Fruit fly (Drosophila melanogaster): ENCODE measurements around the gene CG14417.
A peak's percentile ranks its signal among the peaks of the same experiment; 100 is the strongest.

Gene CG14417

DNA sequence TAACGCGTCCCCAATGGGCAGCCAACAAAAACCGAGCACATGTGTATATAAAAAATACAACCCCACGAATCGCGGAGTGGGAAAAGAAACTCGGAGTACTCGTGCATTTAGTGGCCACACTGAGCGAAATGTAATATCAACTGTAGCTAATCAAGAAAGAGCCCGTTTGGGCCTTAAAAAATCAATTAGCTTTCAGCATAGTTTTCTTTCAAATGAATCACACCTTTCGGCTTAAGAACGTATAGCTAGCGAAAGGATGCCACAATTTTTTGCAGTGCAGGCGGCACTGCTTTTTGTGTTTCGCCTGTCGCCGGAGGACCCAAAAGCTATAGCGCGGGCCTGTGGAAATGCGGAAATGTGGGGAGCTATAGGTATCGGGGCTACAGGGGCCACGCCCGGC is 15.4 kb downstream of the CG14417 start (continued):
- no peak for TF ChIP-seq CG17802 (tag; optimal IDR thresholded peaks at IDR 0.05)
- no peak for TF ChIP-seq Stat92E (GFP tag; optimal IDR thresholded peaks at IDR 0.05)
- no peak for TF ChIP-seq Dip2 (GFP tag; IDR thresholded peaks at IDR 0.05)
- no peak for TF ChIP-seq Sry-δ (GFP tag; optimal IDR thresholded peaks at IDR 0.05)
- no peak for TF ChIP-seq CG12219 (GFP tag; optimal IDR thresholded peaks at IDR 0.05)
- no peak for TF ChIP-seq CG11560 (tag; IDR thresholded peaks at IDR 0.05)
- no peak for TF ChIP-seq cg (GFP tag; optimal IDR thresholded peaks at IDR 0.05)
- no peak for TF ChIP-seq TFAM (GFP tag; optimal IDR thresholded peaks at IDR 0.05)
- TF ChIP-seq usp (GFP tag; optimal IDR thresholded peaks at IDR 0.05) = no peak
- TF ChIP-seq CG6813 (GFP tag; optimal IDR thresholded peaks at IDR 0.05) = peak; percentile 26
- TF ChIP-seq prd (optimal IDR thresholded peaks at IDR 0.05) = no peak
- peak; percentile 42; the same call in 1 of the 3 replicates for TF ChIP-seq prd (GFP tag; IDR thresholded peaks at IDR 0.05)
- no peak for TF ChIP-seq CG33557 (GFP tag; optimal IDR thresholded peaks at IDR 0.05)
- TF ChIP-seq Sox102F (GFP tag; optimal IDR thresholded peaks at IDR 0.05) = peak; percentile 55
- TF ChIP-seq CG17328 (GFP tag; IDR thresholded peaks at IDR 0.05) = peak; percentile 18; the same call in 1 of the 2 replicates
- TF ChIP-seq insv (GFP tag; optimal IDR thresholded peaks at IDR 0.05) = no peak
- no peak for TF ChIP-seq zen2 (GFP tag; IDR thresholded peaks at IDR 0.05; ENCODE audit: partially characterized antibody)
- no peak for TF ChIP-seq CG1832 (GFP tag; optimal IDR thresholded peaks at IDR 0.05)
- no peak for TF ChIP-seq CG17568 (GFP tag; optimal IDR thresholded peaks at IDR 0.05)
- no peak for TF ChIP-seq jing (GFP tag; optimal IDR thresholded peaks at IDR 0.05)
- TF ChIP-seq CG12942 (GFP tag; optimal IDR thresholded peaks at IDR 0.05) = peak; percentile 3
- no peak for TF ChIP-seq pho (GFP tag; optimal IDR thresholded peaks at IDR 0.05)
- peak; percentile 4 for TF ChIP-seq CG10209 (GFP tag; optimal IDR thresholded peaks at IDR 0.05)
- TF ChIP-seq z (GFP tag; IDR thresholded peaks at IDR 0.05) = no peak
- no peak for TF ChIP-seq Side (GFP tag; optimal IDR thresholded peaks at IDR 0.05)
- peak; percentile 28 for TF ChIP-seq CG18619 (GFP tag; optimal IDR thresholded peaks at IDR 0.05)
- no peak for TF ChIP-seq kay (GFP tag; optimal IDR thresholded peaks at IDR 0.05)
- 0 out of 3 replicates have a peak, but pooled peaks have one; percentile 10 for TF ChIP-seq otp (GFP tag; IDR thresholded peaks at IDR 0.05)
- TF ChIP-seq CG13296 (GFP tag; optimal IDR thresholded peaks at IDR 0.05) = no peak
- TF ChIP-seq Scr (GFP tag; IDR thresholded peaks at IDR 0.05; ENCODE audit: partially characterized antibody) = no peak
- no peak for TF ChIP-seq ro (GFP tag; IDR thresholded peaks at IDR 0.05)
- no peak for TF ChIP-seq Bdp1 (GFP tag; optimal IDR thresholded peaks at IDR 0.05)
- TF ChIP-seq CG30020 (tag; optimal IDR thresholded peaks at IDR 0.05) = no peak
- TF ChIP-seq CG3407 (GFP tag; optimal IDR thresholded peaks at IDR 0.05) = no peak
- no peak for TF ChIP-seq Dll (GFP tag; IDR thresholded peaks at IDR 0.05; ENCODE audit: partially characterized antibody)
- peak; percentile 35 for TF ChIP-seq bcd (GFP tag; optimal IDR thresholded peaks at IDR 0.05)
- TF ChIP-seq ind (GFP tag; optimal IDR thresholded peaks at IDR 0.05) = peak; percentile 44
- no peak for TF ChIP-seq CG9215 (GFP tag; IDR thresholded peaks at IDR 0.05)
- peak; percentile 43 for TF ChIP-seq CG9932 (GFP tag; IDR thresholded peaks at IDR 0.05)
- TF ChIP-seq Pdp1 (GFP tag; optimal IDR thresholded peaks at IDR 0.05) = no peak
- no peak for TF ChIP-seq CG10462 (GFP tag; optimal IDR thresholded peaks at IDR 0.05)
- TF ChIP-seq Taf1 (GFP tag; IDR thresholded peaks at IDR 0.05) = no peak
- peak; percentile 48 for TF ChIP-seq CG12071 (GFP tag; optimal IDR thresholded peaks at IDR 0.05)
- TF ChIP-seq CG13894 (tag; optimal IDR thresholded peaks at IDR 0.05) = no peak
- TF ChIP-seq sens-2 (GFP tag; IDR thresholded peaks at IDR 0.05) = no peak
- no peak for TF ChIP-seq Bteb2 (GFP tag; optimal IDR thresholded peaks at IDR 0.05)
- TF ChIP-seq CG4404 (GFP tag; IDR thresholded peaks at IDR 0.05) = no peak
- TF ChIP-seq Bgb (GFP tag; IDR thresholded peaks at IDR 0.05; ENCODE audit: partially characterized antibody) = no peak
- no peak for TF ChIP-seq CG15479 (GFP tag; optimal IDR thresholded peaks at IDR 0.05)
- TF ChIP-seq CG17359 (tag; optimal IDR thresholded peaks at IDR 0.05) = peak; percentile 47
- TF ChIP-seq CG6765 (GFP tag; optimal IDR thresholded peaks at IDR 0.05) = no peak
